Fruit fly (Drosophila melanogaster) whole organism, embryonic: ENCODE measurements around the gene CG1575.

Source experiments
- B-H1 ChIP-seq: fragments of 200-800 bp; sonication (Bioruptor generic); IDR thresholded peaks from 3 replicates; pipeline ENCODE4 v1.3.6; 2022; ENCODE audit warnings: missing biosample characterization, missing genetic modification characterization
- B-H2 ChIP-seq: fragments of 200-800 bp; sonication (Bioruptor generic); optimal IDR thresholded peaks from 2 replicates; lab custom pipeline; 2018; ENCODE audit warnings: missing biosample characterization, mild to moderate bottlenecking, missing genetic modification characterization
- BEAF-32 ChIP-seq: fragments of 200-800 bp; sonication (Bioruptor generic); optimal IDR thresholded peaks from 3 replicates; lab custom pipeline; 2017; ENCODE audit warnings: missing biosample characterization, missing genetic modification characterization, mild to moderate bottlenecking, moderate library complexity, missing genetic modification reagents
- CG11085 ChIP-seq: fragments of 200-800 bp; sonication (Bioruptor generic); IDR thresholded peaks from 2 replicates; pipeline ENCODE4 v1.3.6; 2022; ENCODE audit warnings: missing biosample characterization, missing genetic modification characterization
- CG12071 ChIP-seq: fragments of 200-800 bp; sonication (Bioruptor generic); optimal IDR thresholded peaks from 3 replicates; lab custom pipeline; 2018; ENCODE audit warnings: missing biosample characterization, mild to moderate bottlenecking, missing genetic modification characterization
- CG14860 ChIP-seq: fragments of 200-800 bp; sonication (Bioruptor generic); IDR thresholded peaks from 3 replicates; pipeline ENCODE4 v1.3.6; 2022; ENCODE audit warnings: missing biosample characterization, missing genetic modification characterization; ENCODE audit not compliant: partially characterized antibody
- CG17186 ChIP-seq: fragments of 200-800 bp; sonication (Bioruptor generic); optimal IDR thresholded peaks from 3 replicates; lab custom pipeline; 2017; ENCODE audit warnings: missing biosample characterization, missing genetic modification reagents, missing genetic modification characterization
- CG1792 ChIP-seq: fragments of 200-800 bp; sonication (Bioruptor generic); optimal IDR thresholded peaks from 2 replicates; lab custom pipeline; 2016; ENCODE audit warnings: missing biosample characterization, missing genetic modification characterization
- CG18476 ChIP-seq: fragments of 200-800 bp; sonication (Bioruptor generic); optimal IDR thresholded peaks from 2 replicates; lab custom pipeline; 2016; ENCODE audit warnings: missing biosample characterization, mild to moderate bottlenecking, missing genetic modification characterization
- CG3726 ChIP-seq: fragments of 200-800 bp; sonication (Bioruptor generic); IDR thresholded peaks from 3 replicates; pipeline ENCODE4, ENCODE4 v1.3.6; 2022; ENCODE audit warnings: missing biosample characterization, missing genetic modification characterization
- CG43689 ChIP-seq: fragments of 200-800 bp; sonication (Bioruptor generic); IDR thresholded peaks from 2 replicates; pipeline ENCODE4 v1.3.6; 2022; ENCODE audit warnings: missing biosample characterization, missing genetic modification characterization
- CG4730 ChIP-seq: fragments of 200-800 bp; sonication (Bioruptor generic); IDR thresholded peaks from 2 replicates; pipeline ENCODE4 v1.3.6; 2022; ENCODE audit warnings: missing biosample characterization, missing genetic modification characterization
- CG7372 ChIP-seq: fragments of 200-800 bp; sonication (Bioruptor generic); IDR thresholded peaks from 2 replicates; pipeline ENCODE4 v1.3.6; 2022; ENCODE audit warnings: missing biosample characterization, missing genetic modification characterization
- CG8359 ChIP-seq: fragments of 200-800 bp; sonication (Bioruptor generic); optimal IDR thresholded peaks from 2 replicates; lab custom pipeline; 2017; ENCODE audit warnings: missing biosample characterization, mild to moderate bottlenecking, missing genetic modification characterization, borderline replicate concordance
- CG8388 ChIP-seq: fragments of 200-800 bp; sonication (Bioruptor generic); optimal IDR thresholded peaks from 2 replicates; lab custom pipeline; 2019; ENCODE audit warnings: missing biosample characterization, mild to moderate bottlenecking, missing genetic modification characterization, moderate library complexity
- CG9876 ChIP-seq: fragments of 200-800 bp; sonication (Bioruptor generic); optimal IDR thresholded peaks from 2 replicates; lab custom pipeline; 2016; ENCODE audit warnings: missing biosample characterization, missing genetic modification characterization
- GATAe ChIP-seq: fragments of 200-800 bp; sonication (Bioruptor generic); conservative IDR thresholded peaks from 2 replicates; pipeline ENCODE4 v1.3.6; 2022; ENCODE audit warnings: missing biosample characterization, missing genetic modification characterization
- Hr51 ChIP-seq, 2 experiments: fragments of 200-800 bp; sonication (Bioruptor generic); optimal IDR thresholded peaks; 2 replicates in 1 of 2; 3 replicates in 1 of 2; lab custom pipeline; 2016 to 2018; ENCODE audit warnings: missing biosample characterization in 2 of 2, missing genetic modification characterization in 2 of 2, mild to moderate bottlenecking in 1 of 2, moderate library complexity in 1 of 2
- Lhr ChIP-seq: fragments of 200-800 bp; sonication (Bioruptor generic); optimal IDR thresholded peaks from 3 replicates; lab custom pipeline; 2017; ENCODE audit warnings: mild to moderate bottlenecking, missing biosample characterization, missing genetic modification reagents, missing genetic modification characterization
- MBD-R2 ChIP-seq: fragments of 200-800 bp; sonication (Bioruptor generic); IDR thresholded peaks from 2 replicates; pipeline ENCODE4 v1.3.6; 2022; ENCODE audit warnings: missing biosample characterization, missing genetic modification characterization
- MESR4 ChIP-seq: fragments of 200-800 bp; sonication (Bioruptor generic); optimal IDR thresholded peaks from 2 replicates; lab custom pipeline; 2018; ENCODE audit warnings: missing biosample characterization, mild to moderate bottlenecking, missing genetic modification characterization, moderate library complexity
- Myb ChIP-seq: fragments of 200-800 bp; sonication (Bioruptor generic); optimal IDR thresholded peaks from 2 replicates; lab custom pipeline; 2016; ENCODE audit warnings: missing biosample characterization, missing genetic modification characterization
- Oaz ChIP-seq: fragments of 200-800 bp; sonication (Bioruptor generic); IDR thresholded peaks from 2 replicates; pipeline ENCODE4 v1.3.6; 2022; ENCODE audit warnings: missing biosample characterization, missing genetic modification characterization
- Scr ChIP-seq: fragments of 200-800 bp; sonication (Bioruptor generic); IDR thresholded peaks from 2 replicates; pipeline ENCODE4 v1.3.6; 2022; ENCODE audit warnings: missing biosample characterization, missing genetic modification characterization; ENCODE audit not compliant: partially characterized antibody
- Six4 ChIP-seq: fragments of 200-800 bp; sonication (Bioruptor generic); optimal IDR thresholded peaks from 2 replicates; lab custom pipeline; 2016; ENCODE audit warnings: missing biosample characterization, missing genetic modification characterization
- Sox100B ChIP-seq: fragments of 200-800 bp; sonication (Bioruptor generic); optimal IDR thresholded peaks from 3 replicates; lab custom pipeline; 2018; ENCODE audit warnings: missing biosample characterization, mild to moderate bottlenecking, missing genetic modification characterization
- al ChIP-seq: fragments of 200-800 bp; sonication (Bioruptor generic); IDR thresholded peaks from 2 replicates; pipeline ENCODE4 v1.3.6; 2022; ENCODE audit warnings: missing biosample characterization, missing genetic modification characterization
- az2 ChIP-seq: fragments of 200-800 bp; sonication (Bioruptor generic); optimal IDR thresholded peaks from 3 replicates; lab custom pipeline; 2016; ENCODE audit warnings: missing biosample characterization, missing genetic modification characterization
- bigmax ChIP-seq: fragments of 200-800 bp; sonication (Bioruptor generic); optimal IDR thresholded peaks from 2 replicates; lab custom pipeline; 2018; ENCODE audit warnings: missing biosample characterization, mild to moderate bottlenecking, missing genetic modification characterization
- chinmo ChIP-seq: fragments of 200-800 bp; sonication (Bioruptor generic); IDR thresholded peaks from 4 replicates; pipeline ENCODE4 v1.3.6; 2022; ENCODE audit warnings: missing biosample characterization, missing genetic modification characterization; ENCODE audit not compliant: partially characterized antibody
- corto ChIP-seq: fragments of 200-800 bp; sonication (Bioruptor generic); optimal IDR thresholded peaks from 2 replicates; lab custom pipeline; 2016; ENCODE audit warnings: missing biosample characterization, mild to moderate bottlenecking, missing genetic modification characterization, moderate library complexity
- dmrt11E ChIP-seq: fragments of 200-800 bp; sonication (Bioruptor generic); optimal IDR thresholded peaks from 3 replicates; lab custom pipeline; 2018; ENCODE audit warnings: missing biosample characterization, mild to moderate bottlenecking, missing genetic modification characterization, moderate library complexity
- ftz-f1 ChIP-seq: fragments of 200-800 bp; sonication (Bioruptor generic); optimal IDR thresholded peaks from 2 replicates; lab custom pipeline; 2016; ENCODE audit warnings: missing biosample characterization, missing genetic modification characterization
- gfzf ChIP-seq: fragments of 200-800 bp; sonication (Bioruptor generic); optimal IDR thresholded peaks from 2 replicates; lab custom pipeline; 2016; ENCODE audit warnings: missing biosample characterization, mild to moderate bottlenecking, missing genetic modification characterization, moderate library complexity
- hb ChIP-seq: fragments of 200-800 bp; sonication (Bioruptor generic); IDR thresholded peaks from 3 replicates; pipeline ENCODE4 v1.3.6; 2022; ENCODE audit warnings: missing biosample characterization, missing genetic modification characterization; ENCODE audit not compliant: partially characterized antibody
- insv ChIP-seq, 2 experiments: fragments of 200-800 bp; sonication (Bioruptor generic); optimal IDR thresholded peaks; 3 replicates each; lab custom pipeline; 2016 to 2018; ENCODE audit warnings: missing biosample characterization in 2 of 2, missing genetic modification characterization in 2 of 2
- nerfin-2 ChIP-seq: fragments of 200-800 bp; sonication (Bioruptor generic); IDR thresholded peaks from 2 replicates; pipeline ENCODE4 v1.3.6; 2022; ENCODE audit warnings: missing biosample characterization, missing genetic modification characterization; ENCODE audit not compliant: partially characterized antibody
- nom ChIP-seq: fragments of 200-800 bp; sonication (Bioruptor generic); optimal IDR thresholded peaks from 2 replicates; lab custom pipeline; 2017; ENCODE audit warnings: missing biosample characterization, missing genetic modification characterization, mild to moderate bottlenecking, moderate library complexity, missing genetic modification reagents
- p53 ChIP-seq: fragments of 200-800 bp; sonication (Bioruptor generic); optimal IDR thresholded peaks from 2 replicates; lab custom pipeline; 2016; ENCODE audit warnings: missing biosample characterization, missing genetic modification characterization
- pho ChIP-seq: fragments of 200-800 bp; sonication (Bioruptor generic); optimal IDR thresholded peaks from 2 replicates; lab custom pipeline; 2016; ENCODE audit warnings: missing biosample characterization, missing genetic modification characterization
- prd ChIP-seq, 3 experiments: fragments of >200 bp in 2 of 3; fragments of 200-800 bp in 1 of 3; sonication (Bioruptor generic) in 1 of 3; optimal IDR thresholded peaks in 2 of 3; IDR thresholded peaks in 1 of 3; 2 replicates in 2 of 3; 3 replicates in 1 of 3; pipeline versions ENCODE4 v1.3.6 to Lab custom; 2017 to 2022; ENCODE audit warnings: missing biosample characterization in 1 of 3, missing genetic modification characterization in 1 of 3
- run ChIP-seq: fragments of 200-800 bp; sonication (Bioruptor generic); optimal IDR thresholded peaks from 3 replicates; lab custom pipeline; 2018; ENCODE audit warnings: missing biosample characterization, mild to moderate bottlenecking, missing genetic modification characterization
- sisA ChIP-seq: fragments of 200-800 bp; sonication (Bioruptor generic); IDR thresholded peaks from 2 replicates; pipeline ENCODE4 v1.3.6; 2022; ENCODE audit warnings: missing biosample characterization, missing genetic modification characterization
- sug ChIP-seq: fragments of 200-800 bp; optimal IDR thresholded peaks from 2 replicates; lab custom pipeline; 2019; ENCODE audit warnings: missing biosample characterization, mild to moderate bottlenecking, missing genetic modification characterization, moderate library complexity
- tio ChIP-seq: fragments of 200-800 bp; sonication (Bioruptor generic); optimal IDR thresholded peaks from 2 replicates; lab custom pipeline; 2017; ENCODE audit warnings: missing biosample characterization, missing genetic modification characterization, inconsistent platforms
- tx ChIP-seq: fragments of 200-800 bp; sonication (Bioruptor generic); optimal IDR thresholded peaks from 2 replicates; lab custom pipeline; 2016; ENCODE audit warnings: missing biosample characterization, missing genetic modification characterization
- wek ChIP-seq: fragments of 200-800 bp; sonication (Bioruptor generic); optimal IDR thresholded peaks from 3 replicates; lab custom pipeline; 2018; ENCODE audit warnings: missing biosample characterization, mild to moderate bottlenecking, missing genetic modification characterization, moderate library complexity
- zfh2 ChIP-seq: fragments of 200-800 bp; sonication (Bioruptor generic); optimal IDR thresholded peaks from 2 replicates; lab custom pipeline; 2016; ENCODE audit warnings: missing biosample characterization, missing genetic modification characterization

The CG1575 gene

dm6 chrX:8091017-8091620 is 25.7 kb upstream of the CG1575 start (continued):
- TF ChIP-seq B-H2 (GFP tag; lab: Kevin White, UChicago) (peak; percentile 64), hb (GFP tag; lab: Robert Waterston, UW) (no peak), CG12071 (peak; percentile 95), Lhr (peak; percentile 78), al (peak; percentile 96), CG43689 (GFP tag; lab: Robert Waterston, UW) (peak; percentile 98), Oaz (GFP tag; lab: Robert Waterston, UW) (peak; percentile 97), insv (GFP tag; optimal IDR thresholded peaks at IDR 0.05; lab: Kevin White, UChicago) (peak in 1 of 2 experiments; percentile 15), CG18476 (GFP tag; lab: Kevin White, UChicago) (peak; percentile 94), tio (GFP tag; lab: Kevin White, UChicago) (peak; percentile 87), nom (GFP tag; lab: Kevin White, UChicago) (peak; percentile 81), gfzf (GFP tag; lab: Kevin White, UChicago) (no peak), p53 (no peak), CG9876 (GFP tag; lab: Kevin White, UChicago) (peak; percentile 50), nerfin-2 (no peak; the same call in 1 of the 2 replicates), CG11085 (GFP tag; lab: Robert Waterston, UW) (peak; percentile 98), tx (GFP tag; lab: Kevin White, UChicago) (peak; percentile 83), CG8388 (GFP tag; lab: Kevin White, UChicago) (peak; percentile 95), pho (peak; percentile 90), az2 (peak; percentile 95), chinmo (GFP tag; lab: Robert Waterston, UW) (peak; percentile 86; the same call in 2 of the 4 replicates), Six4 (peak; percentile 93), Scr (GFP tag; lab: Robert Waterston, UW) (no peak; the same call in 1 of the 2 replicates), ftz-f1 (GFP tag; lab: Kevin White, UChicago) (peak; percentile 34), CG1792 (GFP tag; lab: Kevin White, UChicago) (peak; percentile 83), bigmax (GFP tag; lab: Kevin White, UChicago) (peak; percentile 51), BEAF-32 (GFP tag; lab: Kevin White, UChicago) (peak; percentile 9), Myb (peak; percentile 72), corto (GFP tag; lab: Kevin White, UChicago) (peak; percentile 95), prd (optimal IDR thresholded peaks at IDR 0.05; lab: Kevin White, UChicago) (no peak), prd (GFP tag; IDR thresholded peaks at IDR 0.05; lab: Robert Waterston, UW) (peak; percentile 98), CG4730 (GFP tag; lab: Robert Waterston, UW) (peak; percentile 97), CG14860 (GFP tag; lab: Robert Waterston, UW) (no peak), dmrt11E (tag; lab: Kevin White, UChicago) (peak; percentile 88), CG8359 (GFP tag; lab: Kevin White, UChicago) (peak; percentile 89), GATAe (GFP tag; lab: Robert Waterston, UW) (peak; percentile 92), CG7372 (GFP tag; lab: Robert Waterston, UW) (peak; percentile 97), Hr51 (GFP tag; optimal IDR thresholded peaks at IDR 0.05; lab: Kevin White, UChicago) (peak; percentile 88 to 97), Sox100B (peak; percentile 92), zfh2 (GFP tag; lab: Kevin White, UChicago) (peak; percentile 87), CG3726 (GFP tag; lab: Robert Waterston, UW) (peak; percentile 96), MBD-R2 (GFP tag; lab: Robert Waterston, UW) (peak; percentile 98), wek (GFP tag; lab: Kevin White, UChicago) (peak; percentile 78), B-H1 (GFP tag; lab: Robert Waterston, UW) (peak; percentile 98), sisA (peak; percentile 97), MESR4 (peak; percentile 42), run (tag; lab: Kevin White, UChicago) (peak; percentile 94), CG17186 (peak; percentile 77), sug (tag; lab: Kevin White, UChicago) (peak; percentile 86)
